Fruit fly (Drosophila melanogaster) whole organism, embryonic: ENCODE measurements around the gene CG2681.

Source experiments
- B-H1 ChIP-seq: fragments of 200-800 bp; sonication (Bioruptor generic); IDR thresholded peaks from 3 replicates; pipeline ENCODE4 v1.3.6; 2022; ENCODE audit warnings: missing biosample characterization, missing genetic modification characterization
- BEAF-32 ChIP-seq: fragments of 200-800 bp; sonication (Bioruptor generic); optimal IDR thresholded peaks from 3 replicates; lab custom pipeline; 2017; ENCODE audit warnings: missing biosample characterization, missing genetic modification characterization, mild to moderate bottlenecking, moderate library complexity, missing genetic modification reagents
- CG1024 ChIP-seq: fragments of 200-800 bp; sonication (Bioruptor generic); IDR thresholded peaks from 2 replicates; pipeline ENCODE4 v1.3.6; 2022; ENCODE audit warnings: missing biosample characterization, missing genetic modification characterization
- CG10267 ChIP-seq: fragments of 200-800 bp; sonication (Bioruptor generic); optimal IDR thresholded peaks from 2 replicates; lab custom pipeline; 2018; ENCODE audit warnings: missing biosample characterization, mild to moderate bottlenecking, missing genetic modification characterization, moderate library complexity
- CG1233 ChIP-seq: fragments of 200-800 bp; sonication (Bioruptor generic); optimal IDR thresholded peaks from 4 replicates; lab custom pipeline; 2018; ENCODE audit warnings: missing biosample characterization, mild to moderate bottlenecking, missing genetic modification characterization
- CG12942 ChIP-seq: fragments of 200-800 bp; sonication (Bioruptor generic); optimal IDR thresholded peaks from 3 replicates; lab custom pipeline; 2016; ENCODE audit warnings: missing biosample characterization, missing genetic modification characterization
- CG13894 ChIP-seq: fragments of 200-800 bp; sonication (Bioruptor generic); optimal IDR thresholded peaks from 3 replicates; lab custom pipeline; 2018; ENCODE audit warnings: missing biosample characterization, mild to moderate bottlenecking, missing genetic modification characterization, moderate library complexity
- CG14860 ChIP-seq: fragments of 200-800 bp; sonication (Bioruptor generic); IDR thresholded peaks from 3 replicates; pipeline ENCODE4 v1.3.6; 2022; ENCODE audit warnings: missing biosample characterization, missing genetic modification characterization; ENCODE audit not compliant: partially characterized antibody
- CG15073 ChIP-seq: fragments of 200-800 bp; sonication (Bioruptor generic); optimal IDR thresholded peaks from 2 replicates; lab custom pipeline; 2016; ENCODE audit warnings: missing biosample characterization, missing genetic modification characterization
- CG1647 ChIP-seq: fragments of 200-800 bp; sonication (Bioruptor generic); optimal IDR thresholded peaks from 3 replicates; lab custom pipeline; 2016; ENCODE audit warnings: missing biosample characterization, missing genetic modification characterization
- CG16813 ChIP-seq: fragments of 200-800 bp; sonication (Bioruptor generic); IDR thresholded peaks from 3 replicates; pipeline ENCODE4 v1.3.6; 2022; ENCODE audit warnings: missing biosample characterization, missing genetic modification characterization; ENCODE audit not compliant: partially characterized antibody
- CG1832 ChIP-seq: fragments of 200-800 bp; sonication (Bioruptor generic); optimal IDR thresholded peaks from 2 replicates; lab custom pipeline; 2017; ENCODE audit warnings: missing biosample characterization, mild to moderate bottlenecking, missing genetic modification characterization, inconsistent platforms
- CG18476 ChIP-seq: fragments of 200-800 bp; sonication (Bioruptor generic); optimal IDR thresholded peaks from 2 replicates; lab custom pipeline; 2016; ENCODE audit warnings: missing biosample characterization, mild to moderate bottlenecking, missing genetic modification characterization
- CG18764 ChIP-seq: fragments of 200-800 bp; sonication (Bioruptor generic); optimal IDR thresholded peaks from 3 replicates; lab custom pipeline; 2016; ENCODE audit warnings: missing biosample characterization, missing genetic modification characterization
- CG2116 ChIP-seq: fragments of 200-800 bp; sonication (Bioruptor generic); optimal IDR thresholded peaks from 3 replicates; lab custom pipeline; 2018; ENCODE audit warnings: missing biosample characterization, mild to moderate bottlenecking, missing genetic modification characterization
- CG2120 ChIP-seq: fragments of 200-800 bp; sonication (Bioruptor generic); optimal IDR thresholded peaks from 3 replicates; lab custom pipeline; 2016; ENCODE audit warnings: missing biosample characterization, missing genetic modification characterization
- CG2129 ChIP-seq: fragments of 200-800 bp; sonication (Bioruptor generic); IDR thresholded peaks from 2 replicates; pipeline ENCODE4 v1.3.6; 2022; ENCODE audit warnings: missing biosample characterization, missing genetic modification characterization; ENCODE audit not compliant: partially characterized antibody
- CG2875 ChIP-seq: fragments of 200-800 bp; sonication (Bioruptor generic); optimal IDR thresholded peaks from 2 replicates; lab custom pipeline; 2017; ENCODE audit warnings: missing biosample characterization, mild to moderate bottlenecking, missing genetic modification characterization, missing genetic modification reagents
- CG4360 ChIP-seq: fragments of 200-800 bp; sonication (Bioruptor generic); IDR thresholded peaks from 2 replicates; pipeline ENCODE4 v1.3.6; 2022; ENCODE audit warnings: missing biosample characterization, missing genetic modification characterization
- CG6254 ChIP-seq: fragments of 200-800 bp; sonication (Bioruptor generic); optimal IDR thresholded peaks from 3 replicates; lab custom pipeline; 2017; ENCODE audit warnings: mild to moderate bottlenecking, missing biosample characterization, missing genetic modification reagents, missing genetic modification characterization
- CG8290 ChIP-seq, 3 experiments: fragments of 200-800 bp; sonication (Bioruptor generic); optimal IDR thresholded peaks; 2 replicates each; lab custom pipeline; 2016 to 2019; ENCODE audit warnings: missing biosample characterization in 3 of 3, missing genetic modification characterization in 3 of 3, mild to moderate bottlenecking in 2 of 3, moderate library complexity in 1 of 3
- Chrac-16 ChIP-seq: fragments of 200-800 bp; sonication (Bioruptor generic); optimal IDR thresholded peaks from 3 replicates; lab custom pipeline; 2016; ENCODE audit warnings: missing biosample characterization, missing genetic modification characterization
- Dref ChIP-seq: fragments of 200-800 bp; sonication (Bioruptor generic); IDR thresholded peaks from 2 replicates; pipeline ENCODE4 v1.3.6; 2022; ENCODE audit warnings: missing biosample characterization, missing genetic modification characterization
- HmgZ ChIP-seq: fragments of 200-800 bp; sonication (Bioruptor generic); optimal IDR thresholded peaks from 2 replicates; lab custom pipeline; 2018; ENCODE audit warnings: missing biosample characterization, mild to moderate bottlenecking, missing genetic modification characterization
- Max ChIP-seq: fragments of 200-800 bp; sonication (Bioruptor generic); optimal IDR thresholded peaks from 2 replicates; lab custom pipeline; 2016; ENCODE audit warnings: missing biosample characterization, mild to moderate bottlenecking, missing genetic modification characterization
- Nf-YC ChIP-seq: fragments of 200-800 bp; optimal IDR thresholded peaks from 3 replicates; lab custom pipeline; 2019; ENCODE audit warnings: missing biosample characterization, mild to moderate bottlenecking, missing genetic modification characterization, moderate library complexity
- NfI ChIP-seq: fragments of 200-800 bp; sonication (Bioruptor generic); optimal IDR thresholded peaks from 3 replicates; lab custom pipeline; 2018; ENCODE audit warnings: missing biosample characterization, mild to moderate bottlenecking, missing genetic modification characterization, moderate library complexity
- Sry-δ ChIP-seq: fragments of 200-800 bp; sonication (Bioruptor generic); optimal IDR thresholded peaks from 2 replicates; lab custom pipeline; 2016; ENCODE audit warnings: missing biosample characterization, missing genetic modification characterization
- ab ChIP-seq: fragments of 200-800 bp; sonication (Bioruptor generic); optimal IDR thresholded peaks from 2 replicates; lab custom pipeline; 2016; ENCODE audit warnings: missing biosample characterization, missing genetic modification characterization
- ap ChIP-seq: fragments of 200-800 bp; sonication (Bioruptor generic); IDR thresholded peaks from 2 replicates; pipeline ENCODE4 v1.3.6; 2022; ENCODE audit warnings: missing biosample characterization, missing genetic modification characterization
- ara ChIP-seq: fragments of 200-800 bp; sonication (Bioruptor generic); IDR thresholded peaks from 2 replicates; pipeline ENCODE4 v1.3.6; 2022; ENCODE audit warnings: missing biosample characterization, missing genetic modification characterization
- bbx ChIP-seq: fragments of 200-800 bp; sonication (Bioruptor generic); IDR thresholded peaks from 2 replicates; pipeline ENCODE4 v1.3.6; 2022; ENCODE audit warnings: missing biosample characterization, missing genetic modification characterization; ENCODE audit not compliant: partially characterized antibody
- bsh ChIP-seq, 2 experiments: fragments of 200-800 bp; sonication (Bioruptor generic); optimal IDR thresholded peaks; 2 replicates each; lab custom pipeline; 2017 to 2018; ENCODE audit warnings: mild to moderate bottlenecking in 2 of 2, missing biosample characterization in 2 of 2, missing genetic modification characterization in 2 of 2, moderate library complexity in 1 of 2
- cato ChIP-seq: fragments of 200-800 bp; sonication (Bioruptor generic); optimal IDR thresholded peaks from 2 replicates; lab custom pipeline; 2016; ENCODE audit warnings: missing biosample characterization, missing genetic modification characterization, borderline replicate concordance
- danr ChIP-seq: fragments of 200-800 bp; sonication (Bioruptor generic); IDR thresholded peaks from 2 replicates; pipeline ENCODE4 v1.3.6; 2022; ENCODE audit warnings: missing biosample characterization, missing genetic modification characterization
- en ChIP-seq: fragments of 200-800 bp; sonication (Bioruptor generic); optimal IDR thresholded peaks from 2 replicates; lab custom pipeline; 2016; ENCODE audit warnings: missing biosample characterization, missing genetic modification characterization
- fd102C ChIP-seq: fragments of 200-800 bp; sonication (Bioruptor generic); optimal IDR thresholded peaks from 2 replicates; lab custom pipeline; 2018; ENCODE audit warnings: missing biosample characterization, mild to moderate bottlenecking, missing genetic modification characterization, moderate library complexity
- hbn ChIP-seq: fragments of 200-800 bp; sonication (Bioruptor generic); IDR thresholded peaks from 2 replicates; pipeline ENCODE4 v1.3.6; 2022; ENCODE audit warnings: missing biosample characterization, missing genetic modification characterization; ENCODE audit not compliant: partially characterized antibody
- insv ChIP-seq, 2 experiments: fragments of 200-800 bp; sonication (Bioruptor generic); optimal IDR thresholded peaks; 3 replicates each; lab custom pipeline; 2016 to 2018; ENCODE audit warnings: missing biosample characterization in 2 of 2, missing genetic modification characterization in 2 of 2
- lilli ChIP-seq: fragments of 200-800 bp; sonication (Bioruptor generic); optimal IDR thresholded peaks from 3 replicates; lab custom pipeline; 2016; ENCODE audit warnings: missing biosample characterization, missing genetic modification characterization
- mam ChIP-seq: fragments of 200-800 bp; sonication (Bioruptor generic); optimal IDR thresholded peaks from 3 replicates; lab custom pipeline; 2016; ENCODE audit warnings: missing biosample characterization, missing genetic modification characterization
- nerfin-2 ChIP-seq: fragments of 200-800 bp; sonication (Bioruptor generic); IDR thresholded peaks from 2 replicates; pipeline ENCODE4 v1.3.6; 2022; ENCODE audit warnings: missing biosample characterization, missing genetic modification characterization; ENCODE audit not compliant: partially characterized antibody
- odd ChIP-seq: fragments of 200-800 bp; sonication (Bioruptor generic); optimal IDR thresholded peaks from 2 replicates; lab custom pipeline; 2017; ENCODE audit warnings: missing biosample characterization, mild to moderate bottlenecking, missing genetic modification characterization
- row ChIP-seq: fragments of 200-800 bp; sonication (Bioruptor generic); IDR thresholded peaks from 3 replicates; pipeline ENCODE4 v1.3.6; 2022; ENCODE audit warnings: missing biosample characterization, missing genetic modification characterization
- scrt ChIP-seq: fragments of 200-800 bp; sonication (Bioruptor generic); optimal IDR thresholded peaks from 2 replicates; lab custom pipeline; 2018; ENCODE audit warnings: missing biosample characterization, mild to moderate bottlenecking, missing genetic modification characterization, moderate library complexity
- sens ChIP-seq: fragments of 200-800 bp; sonication (Bioruptor generic); peaks from one replicate; lab custom pipeline; 2016; ENCODE audit warnings: missing biosample characterization, missing genetic modification characterization
- trem ChIP-seq: fragments of 200-800 bp; optimal IDR thresholded peaks from 3 replicates; lab custom pipeline; 2019; ENCODE audit warnings: missing biosample characterization, mild to moderate bottlenecking, missing genetic modification characterization, moderate library complexity
- vvl ChIP-seq: fragments of 200-800 bp; sonication (Bioruptor generic); IDR thresholded peaks from 2 replicates; pipeline ENCODE4 v1.3.6; 2022; ENCODE audit warnings: missing biosample characterization, missing genetic modification characterization
- wor ChIP-seq: fragments of 200-800 bp; sonication (Bioruptor generic); IDR thresholded peaks from 2 replicates; pipeline ENCODE4 v1.3.6; 2022; ENCODE audit warnings: missing biosample characterization, missing genetic modification characterization
- zen ChIP-seq: fragments of 200-800 bp; sonication (Bioruptor generic); optimal IDR thresholded peaks from 3 replicates; lab custom pipeline; 2018; ENCODE audit warnings: missing biosample characterization, mild to moderate bottlenecking, missing genetic modification characterization, moderate library complexity

The CG2681 gene

dm6 chrX:2714730-2715129 is 6.2 kb downstream of the CG2681 start (continued):
- TF ChIP-seq fd102C (GFP tag; lab: Kevin White, UChicago) (no peak), Dref (GFP tag; lab: Robert Waterston, UW) (peak; percentile 63), ap (GFP tag; lab: Robert Waterston, UW) (no peak), Max (GFP tag; lab: Kevin White, UChicago) (no peak), CG1233 (GFP tag; lab: Kevin White, UChicago) (no peak), trem (tag; lab: Kevin White, UChicago) (no peak), mam (GFP tag; lab: Kevin White, UChicago) (no peak), NfI (no peak), CG8290 (GFP tag; optimal IDR thresholded peaks at IDR 0.05; lab: Kevin White, UChicago) (no peak), CG8290 (tag; optimal IDR thresholded peaks at IDR 0.05; lab: Kevin White, UChicago) (no peak), BEAF-32 (peak; percentile 48), CG18476 (GFP tag; lab: Kevin White, UChicago) (no peak), CG1024 (GFP tag; lab: Robert Waterston, UW) (no peak), CG12942 (no peak), CG2875 (GFP tag; lab: Kevin White, UChicago) (no peak), Nf-YC (tag; lab: Kevin White, UChicago) (no peak), wor (GFP tag; lab: Robert Waterston, UW) (no peak), ab (no peak), sens (GFP tag; lab: Kevin White, UChicago) (no peak), CG6254 (GFP tag; lab: Kevin White, UChicago) (no peak), CG13894 (tag; lab: Kevin White, UChicago) (no peak), CG15073 (GFP tag; lab: Kevin White, UChicago) (no peak), danr (no peak), CG14860 (GFP tag; lab: Robert Waterston, UW) (peak; percentile 31; the same call in 1 of the 3 replicates), hbn (GFP tag; lab: Robert Waterston, UW) (0 out of 2 replicates have a peak, but pooled peaks have one; percentile 20), CG2129 (GFP tag; lab: Robert Waterston, UW) (no peak), nerfin-2 (GFP tag; lab: Robert Waterston, UW) (no peak; the same call in 1 of the 2 replicates), CG10267 (tag; lab: Kevin White, UChicago) (peak; percentile 49), CG18764 (peak; percentile 87), CG1647 (GFP tag; lab: Kevin White, UChicago) (no peak), CG16813 (GFP tag; lab: Robert Waterston, UW) (peak; percentile 41; the same call in 1 of the 3 replicates), scrt (GFP tag; lab: Kevin White, UChicago) (no peak), lilli (GFP tag; lab: Kevin White, UChicago) (peak; percentile 14), ara (0 out of 2 replicates have a peak, but pooled peaks have one; percentile 26), odd (GFP tag; lab: Kevin White, UChicago) (no peak), CG4360 (no peak), B-H1 (GFP tag; lab: Robert Waterston, UW) (no peak), bsh (GFP tag; optimal IDR thresholded peaks at IDR 0.05; lab: Kevin White, UChicago) (no peak), Chrac-16 (no peak), zen (tag; lab: Kevin White, UChicago) (no peak), en (no peak), cato (no peak), CG1832 (GFP tag; lab: Kevin White, UChicago) (no peak), HmgZ (tag; lab: Kevin White, UChicago) (peak; percentile 6), row (GFP tag; lab: Robert Waterston, UW) (peak; percentile 52; the same call in 2 of the 3 replicates), vvl (GFP tag; lab: Robert Waterston, UW) (0 out of 2 replicates have a peak, but pooled peaks have one; percentile 15), CG2116 (GFP tag; lab: Kevin White, UChicago) (peak; percentile 48), CG2120 (GFP tag; lab: Kevin White, UChicago) (peak; percentile 18), Sry-δ (GFP tag; lab: Kevin White, UChicago) (peak; percentile 36), bbx (no peak), insv (GFP tag; optimal IDR thresholded peaks at IDR 0.05; lab: Kevin White, UChicago) (no peak)
